Worm (Caenorhabditis elegans): ENCODE results near the gene sulp-4.

DNA sequence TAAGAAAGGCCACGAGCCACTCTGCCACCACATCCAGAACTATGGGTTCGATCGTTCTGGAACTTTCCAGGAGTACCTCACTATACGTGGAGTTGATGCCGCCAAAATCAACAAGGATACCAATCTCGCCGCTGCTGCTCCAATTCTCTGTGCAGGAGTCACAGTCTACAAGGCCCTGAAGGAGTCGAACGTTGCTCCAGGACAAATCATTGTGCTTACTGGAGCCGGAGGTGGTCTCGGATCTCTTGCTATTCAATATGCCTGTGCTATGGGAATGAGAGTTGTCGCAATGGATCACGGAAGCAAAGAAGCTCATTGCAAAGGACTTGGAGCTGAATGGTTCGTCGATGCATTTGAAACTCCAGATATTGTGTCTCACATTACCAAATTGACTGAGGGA, 13.5 kb downstream of the sulp-4 start:
- no peak for TF ChIP-seq W03F9.2 (tag; optimal IDR thresholded peaks at IDR 0.05)
- no peak for TF ChIP-seq dao-5 (tag; optimal IDR thresholded peaks at IDR 0.05)
- TF ChIP-seq him-1 (tag; optimal IDR thresholded peaks at IDR 0.05) = no peak
